Worm (Caenorhabditis elegans) whole organism, late embryonic: Measurements from ENCODE around the gene bbln-1.

Experiments used
- C08G9.2 ChIP-seq: sonication (generic microtip); optimal IDR thresholded peaks from 2 replicates; lab custom pipeline; 2016; ENCODE audit warnings: mild to moderate bottlenecking, missing genetic modification characterization, moderate library complexity, missing compliant biosample characterization
- C38D4.7 ChIP-seq: fragments of 200-800 bp; sonication (Bioruptor generic); optimal IDR thresholded peaks from 2 replicates; lab custom pipeline; 2018; ENCODE audit warnings: mild to moderate bottlenecking, missing genetic modification characterization, moderate library complexity, missing compliant biosample characterization
- K02D7.2 ChIP-seq: sonication (generic microtip); optimal IDR thresholded peaks from 2 replicates; lab custom pipeline; 2017; ENCODE audit warnings: mild to moderate bottlenecking, missing genetic modification characterization, missing compliant biosample characterization
- K09A11.1 ChIP-seq: sonication (generic microtip); optimal IDR thresholded peaks from 2 replicates; lab custom pipeline; 2017; ENCODE audit warnings: antibody characterized with exemption, mild to moderate bottlenecking, missing genetic modification characterization, missing compliant biosample characterization; ENCODE audit not compliant: insufficient read depth
- T23F11.4 ChIP-seq: fragments of 200-800 bp; sonication (Bioruptor generic); optimal IDR thresholded peaks from 2 replicates; lab custom pipeline; 2018; ENCODE audit warnings: mild to moderate bottlenecking, missing genetic modification characterization, missing compliant biosample characterization
- ama-1 ChIP-seq: fragments of 150-350 bp; optimal IDR thresholded peaks from 2 replicates; lab custom pipeline; 2014
- ceh-18 ChIP-seq: sonication (generic microtip); optimal IDR thresholded peaks from 2 replicates; lab custom pipeline; 2016; ENCODE audit warnings: missing genetic modification characterization, missing compliant biosample characterization
- ceh-19 ChIP-seq: fragments of 200-800 bp; sonication (Bioruptor generic); optimal IDR thresholded peaks from 2 replicates; lab custom pipeline; 2018; ENCODE audit warnings: mild to moderate bottlenecking, missing genetic modification characterization, missing compliant biosample characterization
- ceh-22 ChIP-seq: sonication (generic microtip); optimal IDR thresholded peaks from 2 replicates; lab custom pipeline; 2017; ENCODE audit warnings: missing biosample characterization, missing genetic modification characterization
- ceh-24 ChIP-seq: sonication (generic microtip); optimal IDR thresholded peaks from 2 replicates; lab custom pipeline; 2016; ENCODE audit warnings: mild to moderate bottlenecking, missing genetic modification characterization, missing compliant biosample characterization
- ceh-30 ChIP-seq: fragments of 150-350 bp; optimal IDR thresholded peaks from 2 replicates; lab custom pipeline; 2014; ENCODE audit warnings: missing biosample characterization, missing genetic modification characterization
- ceh-31 ChIP-seq: sonication (generic microtip); optimal IDR thresholded peaks from 2 replicates; lab custom pipeline; 2016; ENCODE audit warnings: missing genetic modification characterization, missing compliant biosample characterization
- ceh-45 ChIP-seq: fragments of 200-800 bp; sonication (Bioruptor generic); IDR thresholded peaks from 2 replicates; pipeline ENCODE4 v1.3.6; 2022; ENCODE audit warnings: missing genetic modification reagents, missing genetic modification characterization, missing compliant biosample characterization
- ceh-6 ChIP-seq: fragments of 200-800 bp; sonication (Bioruptor generic); optimal IDR thresholded peaks from 2 replicates; lab custom pipeline; 2018; ENCODE audit warnings: mild to moderate bottlenecking, missing genetic modification characterization, missing compliant biosample characterization
- dmd-4 ChIP-seq: sonication (generic microtip); optimal IDR thresholded peaks from 2 replicates; lab custom pipeline; 2016; ENCODE audit warnings: borderline replicate concordance, missing genetic modification characterization, missing compliant biosample characterization
- dve-1 ChIP-seq: sonication (generic microtip); optimal IDR thresholded peaks from 2 replicates; lab custom pipeline; 2017; ENCODE audit warnings: antibody characterized with exemption, mild to moderate bottlenecking, missing genetic modification characterization, missing compliant biosample characterization
- elt-4 ChIP-seq: sonication (generic microtip); optimal IDR thresholded peaks from 2 replicates; lab custom pipeline; 2016; ENCODE audit warnings: missing genetic modification characterization, missing compliant biosample characterization
- eyg-1 ChIP-seq: sonication (generic microtip); optimal IDR thresholded peaks from 2 replicates; lab custom pipeline; 2016; ENCODE audit warnings: missing genotype, missing genetic modification characterization, missing compliant biosample characterization
- fax-1 ChIP-seq: sonication (generic microtip); optimal IDR thresholded peaks from 2 replicates; lab custom pipeline; 2016; ENCODE audit warnings: missing genotype, missing genetic modification characterization, missing compliant biosample characterization
- fkh-10 ChIP-seq: fragments of 150-350 bp; optimal IDR thresholded peaks from 2 replicates; lab custom pipeline; 2014; ENCODE audit warnings: missing biosample characterization, missing genetic modification reagents, missing genetic modification characterization
- fkh-6 ChIP-seq: sonication (generic microtip); optimal IDR thresholded peaks from 2 replicates; lab custom pipeline; 2016; ENCODE audit warnings: missing genetic modification characterization, missing compliant biosample characterization
- gmeb-2 ChIP-seq: sonication (generic microtip); optimal IDR thresholded peaks from 2 replicates; lab custom pipeline; 2016; ENCODE audit warnings: missing genetic modification characterization, inconsistent platforms, missing compliant biosample characterization
- hlh-13 ChIP-seq: fragments of 200-800 bp; sonication (Bioruptor generic); optimal IDR thresholded peaks from 2 replicates; lab custom pipeline; 2018; ENCODE audit warnings: mild to moderate bottlenecking, missing genetic modification characterization, missing compliant biosample characterization
- hlh-8 ChIP-seq: sonication (generic microtip); optimal IDR thresholded peaks from 2 replicates; lab custom pipeline; 2016; ENCODE audit warnings: missing genotype, missing genetic modification characterization, missing compliant biosample characterization
- lim-6 ChIP-seq: sonication (generic microtip); optimal IDR thresholded peaks from 2 replicates; lab custom pipeline; 2016; ENCODE audit warnings: missing genetic modification characterization, missing compliant biosample characterization
- lin-11 ChIP-seq: fragments of 200-800 bp; sonication (Bioruptor generic); optimal IDR thresholded peaks from 2 replicates; lab custom pipeline; 2018; ENCODE audit warnings: mild to moderate bottlenecking, missing genetic modification characterization, missing compliant biosample characterization
- madf-2 ChIP-seq: sonication (generic microtip); optimal IDR thresholded peaks from 2 replicates; lab custom pipeline; 2017; ENCODE audit warnings: missing genetic modification characterization, missing compliant biosample characterization
- nfya-1 ChIP-seq: sonication (generic microtip); optimal IDR thresholded peaks from 2 replicates; lab custom pipeline; 2017; ENCODE audit warnings: missing genetic modification characterization, mild to moderate bottlenecking, missing compliant biosample characterization, antibody characterized with exemption, moderate library complexity
- nhr-232 ChIP-seq: sonication (generic microtip); optimal IDR thresholded peaks from 2 replicates; lab custom pipeline; 2016; ENCODE audit warnings: missing genetic modification characterization, missing compliant biosample characterization
- pha-2 ChIP-seq: sonication (generic microtip); optimal IDR thresholded peaks from 2 replicates; lab custom pipeline; 2017; ENCODE audit warnings: mild to moderate bottlenecking, missing genetic modification characterization, missing compliant biosample characterization
- pha-4 ChIP-seq: fragments of 150-350 bp; optimal IDR thresholded peaks from 2 replicates; lab custom pipeline; 2018; ENCODE audit warnings: missing biosample characterization, missing genetic modification reagents, missing genetic modification characterization
- sdc-2 ChIP-seq: sonication (generic microtip); optimal IDR thresholded peaks from 2 replicates; lab custom pipeline; 2016; ENCODE audit warnings: missing genotype, missing genetic modification characterization, missing compliant biosample characterization
- sox-2 ChIP-seq: fragments of 200-800 bp; sonication (Bioruptor generic); IDR thresholded peaks from 2 replicates; pipeline ENCODE4 v1.3.6; 2022; ENCODE audit warnings: missing genetic modification reagents, missing genetic modification characterization, missing compliant biosample characterization
- sox-4 ChIP-seq: sonication (generic microtip); optimal IDR thresholded peaks from 2 replicates; lab custom pipeline; 2017; ENCODE audit warnings: mild to moderate bottlenecking, missing genetic modification characterization, inconsistent platforms, missing compliant biosample characterization
- syd-9 ChIP-seq: sonication (generic microtip); optimal IDR thresholded peaks from 2 replicates; lab custom pipeline; 2016; ENCODE audit warnings: mild to moderate bottlenecking, missing genetic modification characterization, moderate library complexity, missing compliant biosample characterization
- ttx-3 ChIP-seq: sonication (generic microtip); optimal IDR thresholded peaks from 2 replicates; lab custom pipeline; 2016; ENCODE audit warnings: missing genetic modification reagents, missing genetic modification characterization, missing compliant biosample characterization
- unc-3 ChIP-seq, 2 experiments: fragments of 200-800 bp in 1 of 2; sonication (Bioruptor generic) in 1 of 2; sonication (generic microtip) in 1 of 2; conservative IDR thresholded peaks in 1 of 2; optimal IDR thresholded peaks in 1 of 2; 2 replicates each; pipeline versions ENCODE4 v1.3.6 to Lab custom; 2016 to 2022; ENCODE audit warnings: missing compliant biosample characterization in 2 of 2, missing genetic modification characterization in 2 of 2, missing genetic modification reagents in 1 of 2
- unc-42 ChIP-seq: sonication (generic microtip); optimal IDR thresholded peaks from 2 replicates; lab custom pipeline; 2016; ENCODE audit warnings: missing genotype, missing genetic modification characterization, missing compliant biosample characterization
- unc-55 ChIP-seq: sonication (generic microtip); optimal IDR thresholded peaks from 2 replicates; lab custom pipeline; 2017; ENCODE audit warnings: missing biosample characterization, missing genetic modification reagents, missing genetic modification characterization
- unc-86 ChIP-seq: sonication (generic microtip); optimal IDR thresholded peaks from 2 replicates; lab custom pipeline; 2016; ENCODE audit warnings: missing genetic modification characterization, missing compliant biosample characterization

bbln-1 gene

DNA sequence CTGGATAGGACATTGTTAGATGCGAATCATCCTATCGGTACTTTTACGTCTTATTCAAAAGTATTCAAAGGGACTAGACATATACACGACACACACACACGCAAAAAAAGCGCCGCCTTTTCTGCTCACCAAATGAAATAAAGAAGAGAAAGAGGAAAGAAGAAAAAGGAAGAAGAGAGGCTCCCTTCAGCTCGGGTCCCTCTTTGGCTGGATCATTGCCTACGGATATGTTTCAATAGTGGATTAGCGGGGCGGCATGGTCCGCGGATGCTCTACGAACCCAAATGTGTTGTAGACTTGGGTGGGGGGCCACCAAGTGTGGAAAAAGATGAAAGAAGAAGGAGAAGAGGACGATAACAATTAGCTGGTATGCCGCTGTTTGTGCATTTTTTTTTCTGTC lies 29.1 kb upstream of the bbln-1 start:
- no peak for TF ChIP-seq C38D4.7 (GFP tag; lab: Kevin White, UChicago)
- peak; percentile 91 for TF ChIP-seq unc-42 (tag; lab: Kevin White, UChicago)
- no peak for TF ChIP-seq ceh-22 (tag; lab: Kevin White, UChicago)
- TF ChIP-seq, all 69 proteins: peak for 1

DNA sequence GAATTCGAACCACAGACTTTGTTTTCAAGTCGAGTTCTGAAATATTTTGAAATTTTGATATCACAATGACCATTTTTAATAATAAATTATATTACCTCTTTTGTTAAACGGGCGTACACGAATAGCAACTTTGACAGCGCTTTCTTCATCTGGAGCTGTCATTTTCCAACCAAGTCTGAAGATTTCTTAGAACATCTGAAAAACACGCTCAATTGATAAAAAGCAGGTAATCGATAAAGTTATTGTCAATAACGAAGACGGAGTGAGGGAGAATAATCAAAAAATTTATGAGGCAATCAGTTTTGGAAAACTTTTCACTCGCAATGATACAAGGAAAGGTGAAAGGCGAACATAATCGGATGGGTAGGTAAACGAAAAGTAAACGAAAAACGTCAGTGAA lies 26.2 kb upstream of the bbln-1 start, which contains the start of gene klp-4:
Gene klp-4, minus strand, starts transcription at position 201 of the 400 bp plus-strand sequence.
- TF ChIP-seq fkh-6 (tag; lab: Kevin White, UChicago): no peak
- no peak for TF ChIP-seq ceh-30 (tag; lab: Kevin White, UChicago)

DNA sequence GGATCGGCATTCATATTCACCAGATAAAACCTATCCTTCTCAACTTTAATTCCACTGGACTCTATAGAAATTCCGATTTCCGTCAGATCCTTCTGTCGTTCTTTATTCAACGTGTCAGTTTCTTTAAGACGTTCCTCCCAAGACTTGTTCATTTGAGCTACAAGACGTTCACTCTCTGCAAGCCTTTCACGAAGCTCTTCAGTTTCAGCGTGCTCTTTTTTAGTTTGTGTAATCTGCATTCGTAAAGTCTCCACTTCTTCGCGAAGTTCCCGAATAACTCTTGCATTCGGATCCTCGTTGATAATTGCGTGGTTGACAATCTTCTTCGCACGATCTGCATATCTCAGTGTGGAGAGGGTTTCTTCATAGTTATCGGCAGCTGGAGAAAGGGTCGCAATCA lies 24.5 kb upstream of the bbln-1 start:
- no peak for TF ChIP-seq sox-4 (tag; lab: Kevin White, UChicago)
- TF ChIP-seq ama-1: no peak
- TF ChIP-seq sdc-2 (tag; lab: Kevin White, UChicago): no peak
- no peak for TF ChIP-seq nhr-232
- no peak for TF ChIP-seq ceh-24 (tag; lab: Kevin White, UChicago)
- TF ChIP-seq unc-55 (GFP tag; lab: Kevin White, UChicago): no peak
- no peak for TF ChIP-seq hlh-8 (tag; lab: Kevin White, UChicago)
- TF ChIP-seq ceh-19 (GFP tag; lab: Kevin White, UChicago): no peak
- no peak for TF ChIP-seq ceh-6 (GFP tag; lab: Kevin White, UChicago)
- no peak for TF ChIP-seq ceh-18 (tag; lab: Kevin White, UChicago)
- TF ChIP-seq ttx-3 (tag; lab: Kevin White, UChicago): no peak
- TF ChIP-seq fkh-10 (GFP tag; lab: Kevin White, UChicago): no peak
- TF ChIP-seq madf-2: no peak
- no peak for TF ChIP-seq ceh-30 (tag; lab: Kevin White, UChicago)
- no peak for TF ChIP-seq elt-4 (tag; lab: Kevin White, UChicago)
- no peak for TF ChIP-seq T23F11.4

DNA sequence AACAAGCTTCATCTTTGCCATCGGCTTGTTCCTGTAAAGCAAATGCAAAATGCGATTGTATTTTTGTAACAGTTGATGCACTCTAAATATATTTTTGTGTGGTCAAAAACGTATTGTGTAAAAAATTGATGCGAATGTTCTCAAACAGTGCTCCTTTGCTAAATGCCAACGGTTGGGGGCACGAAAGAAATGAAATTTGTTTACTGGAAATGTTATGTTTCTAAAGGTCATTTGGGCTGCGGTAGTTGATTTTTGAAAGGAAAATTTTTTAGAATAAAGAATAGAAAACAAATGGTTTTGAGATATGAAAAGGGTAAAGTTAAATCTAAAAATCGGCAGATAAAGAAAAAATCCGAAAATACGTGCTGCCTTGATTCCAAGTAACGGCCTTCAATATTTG lies 18.2 kb upstream of the bbln-1 start, which contains the start of gene C15C7.6:
Gene C15C7.6, minus strand, starts transcription at position 101 of the 400 bp plus-strand sequence.
- TF ChIP-seq ceh-19 (GFP tag; lab: Kevin White, UChicago) (no peak), unc-42 (tag; lab: Kevin White, UChicago) (no peak), pha-4 (tag; lab: Kevin White, UChicago) (no peak), pha-2 (tag; lab: Kevin White, UChicago) (no peak), fax-1 (tag; lab: Kevin White, UChicago) (no peak), hlh-13 (no peak), dve-1 (tag; lab: Kevin White, UChicago) (no peak), K02D7.2 (tag; lab: Kevin White, UChicago) (no peak), hlh-8 (tag; lab: Kevin White, UChicago) (no peak), dmd-4 (tag; lab: Kevin White, UChicago) (no peak), ceh-45 (GFP tag; lab: Robert Waterston, UW) (no peak), sox-2 (GFP tag; lab: Robert Waterston, UW) (no peak), lim-6 (tag; lab: Kevin White, UChicago) (no peak), ttx-3 (tag; lab: Kevin White, UChicago) (no peak), fkh-6 (tag; lab: Kevin White, UChicago) (no peak)

DNA sequence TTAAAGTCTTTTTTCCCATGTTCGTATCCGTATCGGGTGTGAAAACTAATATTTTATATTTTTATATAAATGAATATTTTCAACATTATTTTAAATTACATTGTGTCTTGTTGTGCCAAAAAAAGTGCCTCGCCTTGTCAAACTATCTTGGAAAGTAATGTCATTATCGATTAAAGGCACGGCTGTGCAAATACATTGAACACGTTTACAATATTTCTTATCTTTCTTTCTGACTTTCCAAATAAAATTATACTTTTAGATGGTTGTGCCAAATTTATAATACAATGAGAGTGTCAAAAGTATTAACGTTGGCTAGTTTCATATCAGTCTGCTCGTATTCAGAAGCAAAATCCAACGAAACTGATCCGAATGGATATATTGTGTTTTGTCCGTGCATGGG lies 13.3 kb upstream of the bbln-1 start, which contains the start of gene pfut-1:
Gene pfut-1, plus strand, starts transcription at position 258 of the 400 bp plus-strand sequence.
- TF ChIP-seq unc-3 (GFP tag; conservative IDR thresholded peaks at IDR 0.05; lab: Robert Waterston, UW) (no peak), unc-3 (tag; optimal IDR thresholded peaks at IDR 0.05; lab: Kevin White, UChicago) (no peak), unc-86 (tag; lab: Kevin White, UChicago) (no peak), syd-9 (tag; lab: Kevin White, UChicago) (no peak), elt-4 (tag; lab: Kevin White, UChicago) (no peak), ceh-31 (tag; lab: Kevin White, UChicago) (no peak), pha-4 (tag; lab: Kevin White, UChicago) (no peak), hlh-13 (no peak), sdc-2 (tag; lab: Kevin White, UChicago) (no peak), gmeb-2 (no peak), K09A11.1 (tag; lab: Kevin White, UChicago) (no peak), nfya-1 (no peak), C08G9.2 (tag; lab: Kevin White, UChicago) (no peak), lin-11 (tag; lab: Kevin White, UChicago) (no peak), nhr-232 (no peak), pha-2 (tag; lab: Kevin White, UChicago) (no peak), dve-1 (tag; lab: Kevin White, UChicago) (no peak), eyg-1 (no peak)
